Worm (Caenorhabditis elegans): Measurements from ENCODE around the gene Y69H2.3.

Gene Y69H2.3

ce11 chrV:18711362-18711761, 47.4 kb upstream of the Y69H2.3 start:
- no peak for TF ChIP-seq ama-1 (optimal IDR thresholded peaks at IDR 0.05)
- TF ChIP-seq aha-1 (tag), result peak; percentile 56
- TF ChIP-seq ztf-11 (tag; optimal IDR thresholded peaks at IDR 0.05), result no peak

- TF ChIP-seq F10B5.3 (tag; optimal IDR thresholded peaks at IDR 0.05) (no peak), aha-1 (tag) (peak; percentile 39), unc-62 (GFP tag; optimal IDR thresholded peaks at IDR 0.05 in 1 of 2) (peak in 1 of 2 experiments; percentile 20), unc-62 (tag; optimal IDR thresholded peaks at IDR 0.05) (no peak), nhr-237 (tag; optimal IDR thresholded peaks at IDR 0.05) (no peak), ceh-32 (tag; optimal IDR thresholded peaks at IDR 0.05; ENCODE audit: poor library complexity) (no peak), ceh-44 (GFP tag; IDR thresholded peaks at IDR 0.05) (no peak), lin-29 (GFP tag; IDR thresholded peaks at IDR 0.05) (0 out of 2 replicates have a peak, but pooled peaks have one; percentile 12), daf-16 (GFP tag; optimal IDR thresholded peaks at IDR 0.05) (peak in 1 of 2 experiments; percentile 13), daf-16 (tag; optimal IDR thresholded peaks at IDR 0.05) (peak; percentile 11), egl-43 (GFP tag; IDR thresholded peaks at IDR 0.05) (no peak), tag-97 (GFP tag; IDR thresholded peaks at IDR 0.05) (no peak), D1046.2 (GFP tag; IDR thresholded peaks at IDR 0.05) (peak; percentile 54; the same call in 1 of the 2 replicates), duxl-1 (tag; optimal IDR thresholded peaks at IDR 0.05; ENCODE audit: poor library complexity) (peak; percentile 77), F37D6.2 (tag; optimal IDR thresholded peaks at IDR 0.05) (peak; percentile 40), egl-27 (tag; optimal IDR thresholded peaks at IDR 0.05) (no peak), hlh-11 (tag; optimal IDR thresholded peaks at IDR 0.05) (no peak), zag-1 (tag; optimal IDR thresholded peaks at IDR 0.05) (no peak), zip-2 (tag; optimal IDR thresholded peaks at IDR 0.05) (peak; percentile 32)
These were observed 46.1 kb upstream of the Y69H2.3 start for ce11 chrV:18710045-18710490.

ce11 chrV:18709203-18709860, 45.4 kb upstream of the Y69H2.3 start, which contains the start of gene Y17D7C.6:
Y17D7C.6 (plus strand) TSS chrV:18709810.
- TF ChIP-seq madf-5 (GFP tag; IDR thresholded peaks at IDR 0.05) (0 out of 4 replicates have a peak, but pooled peaks of 1 of the 2 experiments have one; percentile 75), saeg-2 (GFP tag; IDR thresholded peaks at IDR 0.05) (0 out of 2 replicates have a peak, but pooled peaks have one; percentile 30), sdz-12 (GFP tag; optimal IDR thresholded peaks at IDR 0.05) (no peak)

- TF ChIP-seq madf-5 (GFP tag; IDR thresholded peaks at IDR 0.05) (0 out of 4 replicates have a peak, but pooled peaks of 1 of the 2 experiments have one; percentile 19), cey-2 (tag; optimal IDR thresholded peaks at IDR 0.05; ENCODE audit: borderline replicate concordance, insufficient read depth) (no peak), aha-1 (tag) (peak; percentile 83), F44E2.7 (GFP tag; IDR thresholded peaks at IDR 0.05) (0 out of 2 replicates have a peak, but pooled peaks have one; percentile 4), F26F4.8 (GFP tag; conservative IDR thresholded peaks at IDR 0.05) (0 out of 2 replicates have a peak, but pooled peaks have one; percentile 49), nhr-25 (tag; optimal IDR thresholded peaks at IDR 0.05; ENCODE audit: borderline replicate concordance, insufficient read depth) (no peak)
These were observed 44.1 kb upstream of the Y69H2.3 start for ce11 chrV:18708015-18708414.

ce11 chrV:18706063-18706620, 42.2 kb upstream of the Y69H2.3 start, which contains the start of gene Y17D7C.1:
Y17D7C.1 (plus strand) TSS chrV:18706570.
- peak; percentile 94 for TF ChIP-seq aha-1 (tag)
- TF ChIP-seq gei-8 (GFP tag; optimal IDR thresholded peaks at IDR 0.05), result no peak
- TF ChIP-seq unc-62 (GFP tag; optimal IDR thresholded peaks at IDR 0.05 in 1 of 2), result peak in 1 of 2 experiments; percentile 4
- no peak for TF ChIP-seq unc-62 (tag; optimal IDR thresholded peaks at IDR 0.05)
- no peak for TF ChIP-seq rbr-2 (tag; optimal IDR thresholded peaks at IDR 0.05)
- no peak for TF ChIP-seq daf-19 (GFP tag; conservative IDR thresholded peaks at IDR 0.05)
- TF ChIP-seq ceh-62 (tag; optimal IDR thresholded peaks at IDR 0.05), result no peak
- TF ChIP-seq snpc-1.2 (GFP tag; IDR thresholded peaks at IDR 0.05), result no peak
- TF ChIP-seq php-3 (GFP tag; IDR thresholded peaks at IDR 0.05), result no peak
- TF ChIP-seq lir-3 (tag; optimal IDR thresholded peaks at IDR 0.05), result no peak
- TF ChIP-seq dmd-8 (GFP tag; IDR thresholded peaks at IDR 0.05), result peak; percentile 3; the same call in 1 of the 2 replicates
- no peak for TF ChIP-seq Y75B8A.6 (GFP tag; IDR thresholded peaks at IDR 0.05)
- TF ChIP-seq daf-8 (GFP tag; IDR thresholded peaks at IDR 0.05), result no peak
- TF ChIP-seq lin-1 (GFP tag; IDR thresholded peaks at IDR 0.05), result no peak

All from whole organism, L4 larva.